Fruit fly (Drosophila melanogaster): ENCODE results near the gene Cka.

DNA sequence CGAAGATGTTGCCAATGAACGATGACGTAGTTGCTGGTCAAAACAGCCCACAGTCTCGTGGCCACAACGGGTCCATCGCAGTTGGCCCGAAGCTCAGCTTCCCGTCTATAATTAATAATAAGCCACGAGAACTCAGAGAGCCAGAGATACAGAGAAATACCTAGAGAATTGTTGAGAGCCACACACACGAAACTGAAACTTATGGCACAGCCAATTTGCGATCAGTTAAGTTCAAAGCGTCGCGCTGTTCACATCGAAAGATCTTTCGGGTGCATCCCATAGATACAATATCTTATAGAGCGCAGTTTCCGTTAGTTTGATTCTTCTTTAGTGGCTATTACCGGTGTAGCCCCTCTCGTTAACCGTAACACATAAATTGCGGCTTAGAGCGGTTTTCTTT, 18.0 kb upstream of the Cka start:
- no peak for TF ChIP-seq cic (GFP tag; optimal IDR thresholded peaks at IDR 0.05)
- TF ChIP-seq kay (GFP tag; ENCODE audit: borderline replicate concordance) = no peak
- no peak for TF ChIP-seq CG14711 (tag; optimal IDR thresholded peaks at IDR 0.05)
- TF ChIP-seq Crg-1 (GFP tag; optimal IDR thresholded peaks at IDR 0.05) = no peak
- TF ChIP-seq CG12768 (GFP tag; optimal IDR thresholded peaks at IDR 0.05) = no peak
- no peak for TF ChIP-seq toe (GFP tag; optimal IDR thresholded peaks at IDR 0.05)
- TF ChIP-seq tj (GFP tag; optimal IDR thresholded peaks at IDR 0.05) = no peak
- no peak for TF ChIP-seq CG1620 (GFP tag; optimal IDR thresholded peaks at IDR 0.05)
